Fruit fly (Drosophila melanogaster) whole organism, pupa: ENCODE data around the gene CG33965.

Source experiments
- CG10348 ChIP-seq: fragments of 200-800 bp; sonication (Bioruptor generic); IDR thresholded peaks from 2 replicates; pipeline ENCODE4 v1.3.6; 2022; ENCODE audit warnings: missing biosample characterization, missing genetic modification characterization
- CG14655 ChIP-seq: fragments of 200-800 bp; sonication (Bioruptor generic); optimal IDR thresholded peaks from 3 replicates; lab custom pipeline; 2017; ENCODE audit warnings: mild to moderate bottlenecking, missing biosample characterization, missing genetic modification reagents, missing genetic modification characterization
- CG32121 ChIP-seq: fragments of 200-800 bp; sonication (Bioruptor generic); IDR thresholded peaks from 2 replicates; pipeline ENCODE4 v1.3.6; 2022; ENCODE audit warnings: missing biosample characterization, missing genetic modification characterization
- CG4496 ChIP-seq: fragments of 200-800 bp; sonication (Bioruptor generic); IDR thresholded peaks from 3 replicates; pipeline ENCODE4 v1.3.6; 2022; ENCODE audit warnings: missing biosample characterization, missing genetic modification characterization
- D1 ChIP-seq: fragments of 200-800 bp; sonication (Bioruptor generic); optimal IDR thresholded peaks from 2 replicates; lab custom pipeline; 2018; ENCODE audit warnings: missing biosample characterization, mild to moderate bottlenecking, missing genetic modification characterization, moderate library complexity
- Ets98B ChIP-seq: fragments of 200-800 bp; sonication (Bioruptor generic); IDR thresholded peaks from 2 replicates; pipeline ENCODE4 v1.3.6; 2022; ENCODE audit warnings: missing biosample characterization, missing genetic modification characterization
- Pif1B ChIP-seq: fragments of 200-800 bp; sonication (Bioruptor generic); optimal IDR thresholded peaks from 3 replicates; lab custom pipeline; 2016; ENCODE audit warnings: missing biosample characterization, missing genetic modification characterization
- Snoo ChIP-seq: fragments of 200-800 bp; sonication (Bioruptor generic); optimal IDR thresholded peaks from 3 replicates; lab custom pipeline; 2017; ENCODE audit warnings: missing biosample characterization, mild to moderate bottlenecking, missing genetic modification characterization, inconsistent platforms
- fd96Ca ChIP-seq: fragments of 200-800 bp; sonication (Bioruptor generic); IDR thresholded peaks from 3 replicates; pipeline ENCODE4 v1.3.6; 2022; ENCODE audit warnings: missing biosample characterization, missing genetic modification characterization

- TF ChIP-seq D1: no peak
- no peak for TF ChIP-seq CG32121 (GFP tag; lab: Robert Waterston, UW)
- no peak for TF ChIP-seq Snoo (tag; lab: Kevin White, UChicago)
- no peak for TF ChIP-seq CG4496 (GFP tag; lab: Robert Waterston, UW)
- no peak for TF ChIP-seq CG10348 (GFP tag; lab: Robert Waterston, UW)
- no peak for TF ChIP-seq Ets98B (GFP tag; lab: Robert Waterston, UW)
- no peak for TF ChIP-seq CG14655 (GFP tag; lab: Kevin White, UChicago)
- no peak for TF ChIP-seq Pif1B (GFP tag; lab: Kevin White, UChicago)
- no peak for TF ChIP-seq fd96Ca (GFP tag; lab: Robert Waterston, UW)
Observed at dm6 chr3L:1211096-1211495, 21.6 kb upstream of the CG33965 start, which contains the start of gene LysD.
